Fruit fly (Drosophila melanogaster): ENCODE data around the gene GCS2alpha.

The GCS2alpha gene

dm6 chrX:21630160-21630738 is 25.2 kb upstream of the GCS2alpha start:
- no peak for TF ChIP-seq dmrt93B (GFP tag; optimal IDR thresholded peaks at IDR 0.05)
- TF ChIP-seq OdsH (GFP tag; optimal IDR thresholded peaks at IDR 0.05): no peak
- no peak for TF ChIP-seq usp (GFP tag; optimal IDR thresholded peaks at IDR 0.05)
- peak; percentile 71 for TF ChIP-seq N (GFP tag; optimal IDR thresholded peaks at IDR 0.05)

- peak; percentile 66 for TF ChIP-seq OdsH (GFP tag; optimal IDR thresholded peaks at IDR 0.05)
- TF ChIP-seq Abd-B (GFP tag; optimal IDR thresholded peaks at IDR 0.05): no peak
- TF ChIP-seq CG32264 (GFP tag; optimal IDR thresholded peaks at IDR 0.05): peak; percentile 33
- peak; percentile 63 for TF ChIP-seq ey (GFP tag; optimal IDR thresholded peaks at IDR 0.05)
- no peak for TF ChIP-seq sv (GFP tag; optimal IDR thresholded peaks at IDR 0.05)
- TF ChIP-seq Myc (optimal IDR thresholded peaks at IDR 0.05): no peak
- TF ChIP-seq Hr78 (GFP tag; optimal IDR thresholded peaks at IDR 0.05): no peak
- TF ChIP-seq GATAd (GFP tag; optimal IDR thresholded peaks at IDR 0.05): no peak
- TF ChIP-seq dl (GFP tag; optimal IDR thresholded peaks at IDR 0.05; ENCODE audit: insufficient read depth in 1 of 2, partially characterized antibody in 2 of 2): no peak
- no peak for TF ChIP-seq dsf (GFP tag; optimal IDR thresholded peaks at IDR 0.05; ENCODE audit: borderline replicate concordance)
- TF ChIP-seq Dfd (GFP tag; optimal IDR thresholded peaks at IDR 0.05): no peak
- TF ChIP-seq N (GFP tag; optimal IDR thresholded peaks at IDR 0.05): no peak
- TF ChIP-seq fru (GFP tag; optimal IDR thresholded peaks at IDR 0.05): peak; percentile 69
- no peak for TF ChIP-seq jim (GFP tag; optimal IDR thresholded peaks at IDR 0.05)
- TF ChIP-seq brk (GFP tag; optimal IDR thresholded peaks at IDR 0.05): peak; percentile 60
- peak; percentile 40 for TF ChIP-seq Jra (GFP tag; optimal IDR thresholded peaks at IDR 0.05)
- TF ChIP-seq foxo (GFP tag; optimal IDR thresholded peaks at IDR 0.05): peak in 1 of 2 experiments; percentile 70
- peak; percentile 28 for TF ChIP-seq tai (GFP tag; optimal IDR thresholded peaks at IDR 0.05)
- TF ChIP-seq CG9705 (GFP tag; optimal IDR thresholded peaks at IDR 0.05): no peak
- no peak for TF ChIP-seq CrebA (GFP tag; optimal IDR thresholded peaks at IDR 0.05; ENCODE audit: borderline replicate concordance)
- peak; percentile 50 for TF ChIP-seq br (GFP tag; optimal IDR thresholded peaks at IDR 0.05)
- peak; percentile 64 for TF ChIP-seq Hnf4 (GFP tag; optimal IDR thresholded peaks at IDR 0.05)
- TF ChIP-seq Sp1 (GFP tag; optimal IDR thresholded peaks at IDR 0.05): peak; percentile 61
- TF ChIP-seq Vsx2 (GFP tag; optimal IDR thresholded peaks at IDR 0.05; ENCODE audit: partially characterized antibody): no peak
- TF ChIP-seq Rel (GFP tag; optimal IDR thresholded peaks at IDR 0.05): no peak
- peak; percentile 48 for TF ChIP-seq Rel (tag; optimal IDR thresholded peaks at IDR 0.05)
- no peak for TF ChIP-seq Dif (GFP tag; optimal IDR thresholded peaks at IDR 0.05; ENCODE audit: partially characterized antibody)
- TF ChIP-seq sage (GFP tag; optimal IDR thresholded peaks at IDR 0.05): no peak
- peak; percentile 13 for TF ChIP-seq HLH106 (tag; optimal IDR thresholded peaks at IDR 0.05)
- TF ChIP-seq h (GFP tag; optimal IDR thresholded peaks at IDR 0.05): peak; percentile 72
- TF ChIP-seq lola (GFP tag; optimal IDR thresholded peaks at IDR 0.05): no peak
- no peak for TF ChIP-seq pan (optimal IDR thresholded peaks at IDR 0.05)
- peak; percentile 67 for TF ChIP-seq rgr (GFP tag; optimal IDR thresholded peaks at IDR 0.05)
- peak; percentile 47 for TF ChIP-seq woc (GFP tag; optimal IDR thresholded peaks at IDR 0.05)
- peak; percentile 52 for TF ChIP-seq psq (GFP tag; optimal IDR thresholded peaks at IDR 0.05)
- no peak for TF ChIP-seq Mio (GFP tag; optimal IDR thresholded peaks at IDR 0.05)
- TF ChIP-seq Hr83 (GFP tag; optimal IDR thresholded peaks at IDR 0.05; ENCODE audit: poor library complexity, severe bottlenecking): no peak
- TF ChIP-seq dmrt93B (GFP tag; optimal IDR thresholded peaks at IDR 0.05): no peak
Measured at dm6 chrX:21629482-21630159, 24.6 kb upstream of the GCS2alpha start, which contains the start of gene DIP1. Gene DIP1, minus strand, starts transcription at chrX:21630148.

All from whole organism, wandering third instar larva.